Worm (Caenorhabditis elegans): Measurements from ENCODE around the gene F01D4.8.

F01D4.8 gene

DNA sequence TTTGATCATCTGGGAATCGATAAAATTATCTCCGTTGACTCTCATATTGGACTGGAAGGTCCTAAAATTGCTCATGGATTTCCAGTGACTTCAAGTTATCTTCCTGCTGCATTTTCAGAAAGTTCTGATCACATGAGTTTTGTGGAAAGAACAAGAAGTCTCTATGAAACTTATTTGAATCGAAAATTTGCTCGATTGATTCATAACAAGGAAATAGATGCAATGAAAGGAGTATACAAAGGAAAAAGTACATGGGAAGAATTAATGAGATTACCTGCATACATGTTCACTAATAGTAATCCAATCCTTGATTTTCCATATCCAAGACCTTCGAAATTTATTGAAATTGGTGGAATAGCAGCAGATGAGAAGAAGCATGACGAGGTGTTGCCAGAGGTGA is 12.9 kb upstream of the F01D4.8 start:
- TF ChIP-seq B0310.2 (tag; optimal IDR thresholded peaks at IDR 0.05): no peak
- no peak for TF ChIP-seq sea-1 (GFP tag; conservative IDR thresholded peaks at IDR 0.05)

DNA sequence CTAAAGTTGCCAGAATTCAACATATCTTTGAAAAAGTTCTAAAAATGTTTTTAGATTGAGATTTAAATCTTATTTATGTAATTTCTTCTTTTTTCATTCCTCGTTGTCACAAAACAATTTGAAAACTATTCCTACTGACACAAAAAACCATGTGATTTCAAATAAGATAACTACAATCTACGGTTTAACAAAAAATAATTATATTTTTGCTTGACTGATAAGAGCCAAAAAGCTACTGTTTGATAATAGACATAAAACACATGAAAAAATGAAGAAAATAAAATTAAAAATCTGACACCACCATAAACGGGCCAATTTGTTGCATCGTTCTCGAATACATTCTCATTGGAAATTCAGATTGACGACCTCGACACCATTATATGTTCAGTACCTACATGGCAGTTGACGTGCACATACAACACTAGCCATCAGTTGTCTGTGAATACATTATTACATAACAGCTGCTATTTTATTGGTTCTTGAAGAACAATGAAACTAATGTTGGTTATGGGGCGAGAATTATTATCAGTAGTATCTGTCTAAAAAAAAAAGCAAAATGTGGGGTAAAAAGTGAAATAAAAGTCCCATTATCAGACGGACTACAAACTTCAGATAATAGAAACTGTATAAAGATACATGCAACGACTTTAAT is 11.2 kb upstream of the F01D4.8 start, which contains the start of gene ugt-43:
TSS of gene ugt-43 (plus strand) at position 602 of the 652 bp plus-strand sequence.
- no peak for TF ChIP-seq B0310.2 (tag; optimal IDR thresholded peaks at IDR 0.05)
- no peak for TF ChIP-seq tra-4 (tag; optimal IDR thresholded peaks at IDR 0.05)
- no peak for TF ChIP-seq hnd-1 (tag; optimal IDR thresholded peaks at IDR 0.05)
- TF ChIP-seq ama-1 (optimal IDR thresholded peaks at IDR 0.05): no peak
- no peak for TF ChIP-seq scrt-1 (GFP tag; IDR thresholded peaks at IDR 0.05)
- TF ChIP-seq ceh-36 (tag; optimal IDR thresholded peaks at IDR 0.05): no peak
- no peak for TF ChIP-seq aly-1 (tag; optimal IDR thresholded peaks at IDR 0.05)
- no peak for TF ChIP-seq F13C5.2 (tag; optimal IDR thresholded peaks at IDR 0.05)
- no peak for TF ChIP-seq sea-1 (GFP tag; conservative IDR thresholded peaks at IDR 0.05)
- TF ChIP-seq hmg-4 (GFP tag; optimal IDR thresholded peaks at IDR 0.05): no peak
- no peak for TF ChIP-seq pes-1 (GFP tag; IDR thresholded peaks at IDR 0.05)
- no peak for TF ChIP-seq flt-1 (GFP tag; IDR thresholded peaks at IDR 0.05)
- no peak for TF ChIP-seq ceh-13 (GFP tag; optimal IDR thresholded peaks at IDR 0.05)

- no peak for TF ChIP-seq F13C5.2 (tag; optimal IDR thresholded peaks at IDR 0.05)
- TF ChIP-seq flt-1 (GFP tag; IDR thresholded peaks at IDR 0.05): no peak
- no peak for TF ChIP-seq ceh-36 (tag; optimal IDR thresholded peaks at IDR 0.05)
- no peak for TF ChIP-seq scrt-1 (GFP tag; IDR thresholded peaks at IDR 0.05)
- TF ChIP-seq aly-1 (tag; optimal IDR thresholded peaks at IDR 0.05): no peak
- TF ChIP-seq ceh-13 (GFP tag; optimal IDR thresholded peaks at IDR 0.05): no peak
- TF ChIP-seq ama-1 (optimal IDR thresholded peaks at IDR 0.05): no peak
- no peak for TF ChIP-seq B0310.2 (tag; optimal IDR thresholded peaks at IDR 0.05)
- TF ChIP-seq hmg-4 (GFP tag; optimal IDR thresholded peaks at IDR 0.05): no peak
- no peak for TF ChIP-seq tra-4 (tag; optimal IDR thresholded peaks at IDR 0.05)
- no peak for TF ChIP-seq tbx-37 (GFP tag; conservative IDR thresholded peaks at IDR 0.05)
- TF ChIP-seq pes-1 (GFP tag; IDR thresholded peaks at IDR 0.05): no peak
These were observed 10.2 kb upstream of the F01D4.8 start for ce11 chrIV:10463127-10463526.

- TF ChIP-seq tbx-11 (GFP tag; IDR thresholded peaks at IDR 0.05) (no peak), ama-1 (optimal IDR thresholded peaks at IDR 0.05) (no peak), scrt-1 (GFP tag; IDR thresholded peaks at IDR 0.05) (no peak), B0310.2 (tag; optimal IDR thresholded peaks at IDR 0.05) (no peak), ets-7 (tag; optimal IDR thresholded peaks at IDR 0.05) (no peak), pes-1 (GFP tag; IDR thresholded peaks at IDR 0.05) (no peak), ceh-13 (GFP tag; optimal IDR thresholded peaks at IDR 0.05) (no peak)
These were observed 9.7 kb upstream of the F01D4.8 start for ce11 chrIV:10462608-10463007.

- no peak for TF ChIP-seq pes-1 (GFP tag; IDR thresholded peaks at IDR 0.05)
- no peak for TF ChIP-seq ama-1 (optimal IDR thresholded peaks at IDR 0.05)
- TF ChIP-seq flt-1 (GFP tag; IDR thresholded peaks at IDR 0.05): no peak
- no peak for TF ChIP-seq ets-7 (tag; optimal IDR thresholded peaks at IDR 0.05)
- no peak for TF ChIP-seq scrt-1 (GFP tag; IDR thresholded peaks at IDR 0.05)
- no peak for TF ChIP-seq B0310.2 (tag; optimal IDR thresholded peaks at IDR 0.05)
- TF ChIP-seq hnd-1 (tag; optimal IDR thresholded peaks at IDR 0.05): no peak
- TF ChIP-seq sea-1 (GFP tag; conservative IDR thresholded peaks at IDR 0.05): no peak
- no peak for TF ChIP-seq ceh-13 (GFP tag; optimal IDR thresholded peaks at IDR 0.05)
- TF ChIP-seq aly-1 (tag; optimal IDR thresholded peaks at IDR 0.05): no peak
- no peak for TF ChIP-seq ceh-36 (tag; optimal IDR thresholded peaks at IDR 0.05)
These were observed 8.9 kb upstream of the F01D4.8 start, which contains the start of gene mec-3 for ce11 chrIV:10461767-10462166. TSS of gene mec-3 (minus strand) at chrIV:10461867.

ce11 chrIV:10457137-10457536 is 4.2 kb upstream of the F01D4.8 start, which contains the start of gene srb-17:
TSS of gene srb-17 (minus strand) at chrIV:10457237.
- TF ChIP-seq F13C5.2 (tag; optimal IDR thresholded peaks at IDR 0.05): no peak
- TF ChIP-seq pes-1 (GFP tag; IDR thresholded peaks at IDR 0.05): no peak
- no peak for TF ChIP-seq ceh-13 (GFP tag; optimal IDR thresholded peaks at IDR 0.05)
- no peak for TF ChIP-seq hnd-1 (tag; optimal IDR thresholded peaks at IDR 0.05)
- no peak for TF ChIP-seq hmg-4 (GFP tag; optimal IDR thresholded peaks at IDR 0.05)
- no peak for TF ChIP-seq hmbx-1 (tag; optimal IDR thresholded peaks at IDR 0.05)
- no peak for TF ChIP-seq sea-1 (GFP tag; conservative IDR thresholded peaks at IDR 0.05)
- no peak for TF ChIP-seq tra-4 (tag; optimal IDR thresholded peaks at IDR 0.05)
- TF ChIP-seq ama-1 (optimal IDR thresholded peaks at IDR 0.05): no peak
- no peak for TF ChIP-seq B0310.2 (tag; optimal IDR thresholded peaks at IDR 0.05)
- no peak for TF ChIP-seq ceh-36 (tag; optimal IDR thresholded peaks at IDR 0.05)
- no peak for TF ChIP-seq scrt-1 (GFP tag; IDR thresholded peaks at IDR 0.05)
- no peak for TF ChIP-seq tbx-37 (GFP tag; conservative IDR thresholded peaks at IDR 0.05)

- TF ChIP-seq scrt-1 (GFP tag; IDR thresholded peaks at IDR 0.05): no peak
- TF ChIP-seq flt-1 (GFP tag; IDR thresholded peaks at IDR 0.05): no peak
- no peak for TF ChIP-seq F13C5.2 (tag; optimal IDR thresholded peaks at IDR 0.05)
- TF ChIP-seq hmg-4 (GFP tag; optimal IDR thresholded peaks at IDR 0.05): no peak
- TF ChIP-seq aly-1 (tag; optimal IDR thresholded peaks at IDR 0.05): no peak
- TF ChIP-seq tbx-11 (GFP tag; IDR thresholded peaks at IDR 0.05): no peak
- TF ChIP-seq hnd-1 (tag; optimal IDR thresholded peaks at IDR 0.05): no peak
- no peak for TF ChIP-seq pes-1 (GFP tag; IDR thresholded peaks at IDR 0.05)
These were observed 3.1 kb downstream of the F01D4.8 start, which contains the start of gene F13B12.4 for ce11 chrIV:10449799-10450198. TSS of gene F13B12.4 (minus strand) at chrIV:10449899.

DNA sequence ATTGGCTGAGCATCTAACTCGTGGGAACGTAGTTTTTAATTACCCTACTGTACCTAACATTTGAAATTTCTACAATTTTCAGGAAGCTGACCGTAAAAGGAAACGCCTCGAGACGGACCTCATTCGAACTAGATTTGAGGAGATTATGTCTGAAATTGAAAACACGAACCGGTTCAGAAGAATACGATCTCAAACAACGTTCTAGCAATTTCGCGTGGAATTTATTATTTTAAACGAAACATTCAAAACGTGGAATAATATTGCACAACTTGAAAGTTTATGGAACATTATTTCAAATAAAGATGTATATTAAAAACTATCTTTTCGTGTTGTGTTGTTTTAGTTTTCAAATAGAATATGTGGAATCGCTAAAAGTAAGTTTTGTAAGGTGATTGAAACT is 9.4 kb downstream of the F01D4.8 start, which contains the start of gene F13B12.7:
TSS of gene F13B12.7 (plus strand) at position 301 of the 400 bp plus-strand sequence.
- no peak for TF ChIP-seq ceh-36 (tag; optimal IDR thresholded peaks at IDR 0.05)
- no peak for TF ChIP-seq sea-1 (GFP tag; conservative IDR thresholded peaks at IDR 0.05)
- TF ChIP-seq B0310.2 (tag; optimal IDR thresholded peaks at IDR 0.05): no peak
- no peak for TF ChIP-seq hmg-4 (GFP tag; optimal IDR thresholded peaks at IDR 0.05)
- TF ChIP-seq ets-7 (tag; optimal IDR thresholded peaks at IDR 0.05): no peak
- no peak for TF ChIP-seq F13C5.2 (tag; optimal IDR thresholded peaks at IDR 0.05)
- TF ChIP-seq pes-1 (GFP tag; IDR thresholded peaks at IDR 0.05): no peak
- TF ChIP-seq tra-4 (tag; optimal IDR thresholded peaks at IDR 0.05): no peak
- TF ChIP-seq ceh-13 (GFP tag; optimal IDR thresholded peaks at IDR 0.05): no peak
- no peak for TF ChIP-seq hmbx-1 (tag; optimal IDR thresholded peaks at IDR 0.05)
- TF ChIP-seq aly-1 (tag; optimal IDR thresholded peaks at IDR 0.05): no peak
- TF ChIP-seq tbx-37 (GFP tag; conservative IDR thresholded peaks at IDR 0.05): no peak
- TF ChIP-seq flt-1 (GFP tag; IDR thresholded peaks at IDR 0.05): no peak
